Worm (Caenorhabditis elegans) whole organism, early embryonic: Measurements from ENCODE around the gene K10H10.5.

Experiments used
- B0310.2 ChIP-seq: sonication (generic microtip); optimal IDR thresholded peaks from 2 replicates; lab custom pipeline; 2016; ENCODE audit warnings: mild to moderate bottlenecking, missing genetic modification characterization, missing compliant biosample characterization
- F13C5.2 ChIP-seq: sonication (generic microtip); optimal IDR thresholded peaks from 2 replicates; lab custom pipeline; 2017; ENCODE audit warnings: mild to moderate bottlenecking, missing genetic modification characterization, inconsistent platforms, missing compliant biosample characterization
- aly-1 ChIP-seq: sonication (generic microtip); optimal IDR thresholded peaks from 2 replicates; lab custom pipeline; 2016; ENCODE audit warnings: missing genetic modification characterization, missing compliant biosample characterization
- ama-1 ChIP-seq: fragments of 150-350 bp; optimal IDR thresholded peaks from 2 replicates; lab custom pipeline; 2014
- ceh-13 ChIP-seq: fragments of 200-800 bp; sonication (Bioruptor generic); optimal IDR thresholded peaks from 2 replicates; lab custom pipeline; 2018; ENCODE audit warnings: mild to moderate bottlenecking, missing genetic modification characterization, missing compliant biosample characterization
- ceh-36 ChIP-seq: sonication (generic microtip); optimal IDR thresholded peaks from 2 replicates; lab custom pipeline; 2016; ENCODE audit warnings: missing genetic modification characterization, inconsistent platforms, missing compliant biosample characterization
- ets-7 ChIP-seq: sonication (generic microtip); optimal IDR thresholded peaks from 2 replicates; lab custom pipeline; 2016; ENCODE audit warnings: missing genotype, missing genetic modification characterization, missing compliant biosample characterization
- flt-1 ChIP-seq: fragments of 200-800 bp; sonication (Bioruptor generic); IDR thresholded peaks from 2 replicates; pipeline ENCODE4 v1.3.6; 2022; ENCODE audit warnings: missing genetic modification characterization, missing compliant biosample characterization
- hmbx-1 ChIP-seq: sonication (generic microtip); optimal IDR thresholded peaks from 2 replicates; lab custom pipeline; 2016; ENCODE audit warnings: mild to moderate bottlenecking, missing genetic modification characterization, missing compliant biosample characterization
- hmg-4 ChIP-seq: fragments of 200-800 bp; sonication (Bioruptor generic); optimal IDR thresholded peaks from 2 replicates; lab custom pipeline; 2018; ENCODE audit warnings: mild to moderate bottlenecking, missing genetic modification characterization, missing compliant biosample characterization
- hnd-1 ChIP-seq: sonication (generic microtip); optimal IDR thresholded peaks from 2 replicates; lab custom pipeline; 2016; ENCODE audit warnings: missing genetic modification characterization, missing compliant biosample characterization
- pes-1 ChIP-seq: fragments of 200-800 bp; sonication (Bioruptor generic); IDR thresholded peaks from 2 replicates; pipeline ENCODE4 v1.3.6; 2022; ENCODE audit warnings: missing genetic modification reagents, missing genetic modification characterization, missing compliant biosample characterization
- scrt-1 ChIP-seq: fragments of 200-800 bp; sonication (Bioruptor generic); IDR thresholded peaks from 2 replicates; pipeline ENCODE4 v1.3.6; 2022; ENCODE audit warnings: missing genetic modification characterization, missing compliant biosample characterization
- sea-1 ChIP-seq: fragments of 200-800 bp; sonication (Bioruptor generic); conservative IDR thresholded peaks from 2 replicates; pipeline ENCODE4 v1.3.6; 2022; ENCODE audit warnings: missing genetic modification characterization, missing compliant biosample characterization
- tbx-11 ChIP-seq: fragments of 200-800 bp; sonication (Bioruptor generic); IDR thresholded peaks from 2 replicates; pipeline ENCODE4 v1.3.6; 2022; ENCODE audit warnings: missing genetic modification characterization, missing compliant biosample characterization
- tbx-37 ChIP-seq: fragments of 200-800 bp; sonication (Bioruptor generic); conservative IDR thresholded peaks from 2 replicates; pipeline ENCODE4 v1.3.6; 2022; ENCODE audit warnings: missing genetic modification reagents, missing genetic modification characterization, missing compliant biosample characterization
- tra-4 ChIP-seq: sonication (generic microtip); optimal IDR thresholded peaks from 2 replicates; lab custom pipeline; 2017; ENCODE audit warnings: missing genetic modification characterization, missing compliant biosample characterization

Gene K10H10.5

DNA sequence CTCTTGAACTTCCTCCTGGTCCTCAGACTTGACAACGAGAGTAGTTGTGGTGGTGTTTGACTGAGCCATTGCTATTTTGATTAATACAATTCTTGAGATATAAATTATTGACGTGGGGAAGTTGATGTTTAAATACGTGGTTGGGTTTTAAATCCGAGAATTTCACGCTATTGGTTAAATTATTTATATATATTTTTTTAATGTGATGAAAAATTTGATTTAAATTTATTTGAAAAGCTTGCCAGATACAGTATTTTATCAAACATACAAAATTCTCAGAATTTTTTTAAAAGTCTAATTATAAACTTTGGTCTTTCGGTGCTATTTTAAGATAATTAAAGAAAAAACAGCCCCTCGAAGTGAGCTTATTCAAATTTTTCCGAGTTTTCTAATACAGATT is 6.0 kb downstream of the K10H10.5 start, which contains the start of the genes K10H10.7 and K10H10.10:
K10H10.7 (minus strand) TSS at position 101 of the 400 bp plus-strand sequence.
K10H10.10 (plus strand) TSS at position 204 of the 400 bp plus-strand sequence.
- TF ChIP-seq hmbx-1 (tag; lab: Kevin White, UChicago) (no peak), scrt-1 (no peak), ceh-36 (tag; lab: Kevin White, UChicago) (no peak), tbx-37 (GFP tag; lab: Robert Waterston, UW) (no peak), flt-1 (GFP tag; lab: Robert Waterston, UW) (no peak), F13C5.2 (no peak), tra-4 (no peak), hmg-4 (GFP tag; lab: Kevin White, UChicago) (no peak), ama-1 (no peak), aly-1 (tag; lab: Kevin White, UChicago) (no peak), B0310.2 (tag; lab: Kevin White, UChicago) (no peak), pes-1 (GFP tag; lab: Robert Waterston, UW) (no peak), ets-7 (tag; lab: Kevin White, UChicago) (no peak), tbx-11 (GFP tag; lab: Robert Waterston, UW) (no peak), sea-1 (GFP tag; lab: Robert Waterston, UW) (no peak), ceh-13 (no peak)

DNA sequence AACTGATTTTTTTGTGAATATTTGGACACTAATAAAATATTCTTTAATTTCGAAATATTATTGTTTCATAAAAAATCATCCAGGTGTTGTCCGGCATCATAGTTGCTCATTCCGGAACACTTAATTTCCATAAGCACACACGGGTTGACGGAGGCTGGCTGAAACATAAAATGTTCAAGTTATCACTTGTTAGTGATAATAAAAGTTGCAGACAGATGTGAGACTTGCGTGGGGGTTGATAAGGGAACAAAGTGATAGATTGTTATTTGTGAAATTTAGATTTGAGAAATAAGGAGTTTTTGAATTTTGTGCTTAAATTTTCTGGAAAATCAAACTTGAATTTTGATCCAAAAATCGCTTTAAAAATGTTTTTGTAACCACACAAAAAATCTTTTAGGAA is 8.6 kb downstream of the K10H10.5 start:
- TF ChIP-seq hmg-4 (GFP tag; lab: Kevin White, UChicago) (no peak), ceh-13 (no peak)

DNA sequence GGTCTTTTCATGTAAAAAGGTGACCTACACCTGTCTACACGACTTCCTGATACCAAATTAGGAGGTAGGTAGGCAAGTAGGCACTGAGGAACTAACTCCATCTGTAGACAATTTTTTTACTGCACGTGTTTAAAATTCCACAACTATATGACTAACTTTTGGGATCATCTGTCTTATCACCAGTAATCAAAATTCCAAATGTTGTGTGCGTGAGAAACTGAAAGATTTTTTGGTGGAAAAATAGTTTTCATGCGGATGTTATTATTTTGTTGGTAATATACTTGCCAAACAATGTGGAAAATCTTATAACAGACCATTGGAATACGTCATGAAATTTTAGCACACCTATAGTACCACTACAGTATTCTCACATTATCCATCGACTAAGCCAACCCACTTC is 9.6 kb downstream of the K10H10.5 start, which contains the start of gene K10H10.13:
K10H10.13 (minus strand) TSS at position 101 of the 400 bp plus-strand sequence.
- TF ChIP-seq flt-1 (GFP tag; lab: Robert Waterston, UW) (no peak), tbx-37 (GFP tag; lab: Robert Waterston, UW) (no peak), sea-1 (GFP tag; lab: Robert Waterston, UW) (no peak), scrt-1 (no peak), ama-1 (no peak), hmbx-1 (tag; lab: Kevin White, UChicago) (no peak), B0310.2 (tag; lab: Kevin White, UChicago) (no peak), ceh-36 (tag; lab: Kevin White, UChicago) (no peak), ceh-13 (no peak), tbx-11 (GFP tag; lab: Robert Waterston, UW) (no peak), ets-7 (tag; lab: Kevin White, UChicago) (no peak), aly-1 (tag; lab: Kevin White, UChicago) (no peak), F13C5.2 (no peak), tra-4 (no peak), hnd-1 (tag; lab: Kevin White, UChicago) (no peak), pes-1 (GFP tag; lab: Robert Waterston, UW) (no peak), hmg-4 (GFP tag; lab: Kevin White, UChicago) (no peak)

DNA sequence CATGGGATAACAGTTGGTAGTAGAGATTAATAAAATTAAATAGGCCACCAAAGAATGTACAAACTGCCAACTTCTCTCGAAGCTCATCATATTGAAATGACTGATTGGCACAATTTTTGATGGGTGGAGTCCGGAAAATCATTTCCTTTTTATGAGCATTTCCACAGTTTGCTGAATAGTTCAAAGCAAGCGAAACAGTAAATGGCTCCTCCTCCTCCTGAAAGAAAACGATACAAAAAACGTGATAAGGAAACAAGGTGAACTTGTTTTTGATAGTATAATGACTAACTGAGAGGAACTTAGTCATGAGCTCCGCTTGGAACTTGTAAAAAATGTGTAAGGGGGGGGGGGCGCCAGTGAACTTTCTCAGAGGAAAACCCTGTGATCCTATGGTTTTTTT is 13.5 kb downstream of the K10H10.5 start, which contains the start of gene K10H10.9:
K10H10.9 (minus strand) TSS at position 101 of the 400 bp plus-strand sequence.
- no peak for TF ChIP-seq sea-1 (GFP tag; lab: Robert Waterston, UW)
- TF ChIP-seq aly-1 (tag; lab: Kevin White, UChicago): no peak
- no peak for TF ChIP-seq scrt-1
- TF ChIP-seq pes-1 (GFP tag; lab: Robert Waterston, UW): no peak
- TF ChIP-seq ceh-36 (tag; lab: Kevin White, UChicago): no peak
- TF ChIP-seq ama-1: no peak
- TF ChIP-seq ets-7 (tag; lab: Kevin White, UChicago): no peak
- TF ChIP-seq hnd-1 (tag; lab: Kevin White, UChicago): no peak
- no peak for TF ChIP-seq tbx-37 (GFP tag; lab: Robert Waterston, UW)
- no peak for TF ChIP-seq tra-4
- TF ChIP-seq hmbx-1 (tag; lab: Kevin White, UChicago): no peak
- TF ChIP-seq B0310.2 (tag; lab: Kevin White, UChicago): no peak
- no peak for TF ChIP-seq F13C5.2
- no peak for TF ChIP-seq hmg-4 (GFP tag; lab: Kevin White, UChicago)
- no peak for TF ChIP-seq flt-1 (GFP tag; lab: Robert Waterston, UW)
- no peak for TF ChIP-seq tbx-11 (GFP tag; lab: Robert Waterston, UW)
- TF ChIP-seq ceh-13: no peak

DNA sequence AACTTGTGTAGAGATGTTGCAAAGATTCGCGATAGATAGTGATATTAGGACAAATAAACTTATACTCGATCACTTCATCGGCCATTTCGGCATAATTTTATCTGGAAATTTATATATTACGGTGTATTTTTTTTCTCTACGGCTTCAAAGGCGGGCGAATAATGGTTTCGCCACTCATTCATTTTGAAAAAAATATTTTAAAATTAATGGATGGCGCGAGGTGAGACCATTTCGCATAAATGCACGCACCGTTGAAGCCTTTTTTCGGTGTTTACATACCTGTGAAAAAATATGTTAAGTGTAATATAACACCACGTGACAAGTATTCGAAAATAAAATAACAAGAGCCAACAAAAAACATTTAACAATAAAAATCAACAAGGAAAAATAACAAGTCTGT is 20.5 kb downstream of the K10H10.5 start, which contains the start of gene btb-19:
btb-19 (minus strand) TSS at position 101 of the 400 bp plus-strand sequence.
- TF ChIP-seq hmbx-1 (tag; lab: Kevin White, UChicago) (no peak), ceh-36 (tag; lab: Kevin White, UChicago) (no peak), ets-7 (tag; lab: Kevin White, UChicago) (no peak), scrt-1 (no peak), tbx-11 (GFP tag; lab: Robert Waterston, UW) (no peak), tbx-37 (GFP tag; lab: Robert Waterston, UW) (no peak), flt-1 (GFP tag; lab: Robert Waterston, UW) (no peak), ceh-13 (no peak), tra-4 (no peak), ama-1 (no peak)

DNA sequence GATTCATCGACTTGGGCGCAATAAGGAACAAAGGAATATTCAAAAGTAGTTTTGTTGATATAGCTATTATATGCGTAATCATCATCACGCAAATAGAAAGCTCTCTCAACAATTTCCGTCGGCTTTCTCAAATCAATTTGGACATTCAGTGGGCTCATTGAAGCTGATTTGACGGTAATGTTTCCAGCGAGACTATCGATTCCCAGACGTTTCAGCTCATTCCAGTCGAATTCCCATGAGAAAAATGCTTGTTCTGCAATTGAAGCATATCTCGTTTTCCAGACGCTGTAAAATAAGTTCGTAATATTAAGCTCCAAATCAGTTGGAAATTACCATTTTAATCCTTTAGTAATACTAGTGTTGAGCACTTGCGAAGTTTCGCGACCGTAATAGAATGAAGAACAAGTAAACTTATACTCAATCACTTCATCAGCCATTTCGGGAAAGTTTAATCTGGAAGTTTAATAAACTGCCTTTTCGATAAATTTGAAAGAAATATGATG is 21.6 kb downstream of the K10H10.5 start, which contains the start of gene btb-20:
btb-20 (minus strand) TSS at position 453 of the 503 bp plus-strand sequence.
- TF ChIP-seq pes-1 (GFP tag; lab: Robert Waterston, UW): no peak
- TF ChIP-seq hnd-1 (tag; lab: Kevin White, UChicago): no peak
- no peak for TF ChIP-seq F13C5.2
- no peak for TF ChIP-seq ets-7 (tag; lab: Kevin White, UChicago)
- no peak for TF ChIP-seq hmg-4 (GFP tag; lab: Kevin White, UChicago)

DNA sequence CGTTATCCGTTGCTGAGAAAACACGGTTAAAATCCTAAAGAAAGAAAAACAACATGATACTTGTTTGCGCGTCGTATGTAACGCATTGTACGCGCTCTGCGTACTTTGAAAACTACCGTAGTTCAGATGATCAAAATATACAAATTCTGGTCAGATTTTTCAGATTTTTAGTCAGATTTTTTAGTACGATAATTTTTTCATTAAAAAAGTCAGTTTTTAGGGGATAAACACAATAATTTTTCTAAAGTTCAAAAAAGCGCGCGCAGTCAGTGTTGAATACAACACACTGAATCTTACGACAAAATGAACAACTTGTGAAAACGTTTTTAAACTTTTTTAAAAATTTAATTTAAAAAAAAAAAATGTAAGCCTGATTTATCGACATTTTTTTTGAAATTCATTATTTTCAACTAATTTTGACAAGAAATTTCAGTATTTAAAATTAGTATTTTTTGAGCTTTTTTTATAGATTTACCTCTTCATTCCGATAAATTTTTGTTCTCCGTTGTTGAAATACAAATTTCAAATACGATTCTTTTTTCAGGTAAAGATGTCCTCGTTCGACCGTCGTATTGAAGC is 22.2 kb downstream of the K10H10.5 start, which contains the start of gene pot-2:
pot-2 (plus strand) TSS at position 529 of the 579 bp plus-strand sequence.
- no peak for TF ChIP-seq flt-1 (GFP tag; lab: Robert Waterston, UW)
- no peak for TF ChIP-seq aly-1 (tag; lab: Kevin White, UChicago)
- no peak for TF ChIP-seq ama-1
- TF ChIP-seq hnd-1 (tag; lab: Kevin White, UChicago): no peak
- TF ChIP-seq B0310.2 (tag; lab: Kevin White, UChicago): no peak
